Fruit fly (Drosophila melanogaster) whole organism, wandering third instar larva: ENCODE measurements around the gene CG4592.
A peak's percentile ranks its signal among the peaks of the same experiment; 100 is the strongest.

Experiments
- Abd-B ChIP-seq: fragments of >200 bp; optimal IDR thresholded peaks from 2 replicates; lab custom pipeline; 2017; ENCODE audit warnings: missing biosample characterization, missing genetic modification characterization
- Dfd ChIP-seq: fragments of >200 bp; optimal IDR thresholded peaks from 2 replicates; lab custom pipeline; 2017; ENCODE audit warnings: missing biosample characterization, missing genetic modification characterization
- Dif ChIP-seq: fragments of 200-275, 200-300 bp; sonication (Bioruptor generic); optimal IDR thresholded peaks from 2 replicates; lab custom pipeline; 2018; ENCODE audit warnings: missing biosample characterization, missing genetic modification characterization; ENCODE audit not compliant: partially characterized antibody
- Jra ChIP-seq: sonication (Bioruptor generic); optimal IDR thresholded peaks from 2 replicates; lab custom pipeline; 2016; ENCODE audit warnings: missing biosample characterization, missing genetic modification characterization
- fru ChIP-seq: fragments of 200-800 bp; sonication (Bioruptor generic); optimal IDR thresholded peaks from 3 replicates; lab custom pipeline; 2016; ENCODE audit warnings: missing biosample characterization, mild to moderate bottlenecking, missing genetic modification characterization
- h ChIP-seq: fragments of 200-800 bp; sonication (Bioruptor generic); optimal IDR thresholded peaks from 3 replicates; lab custom pipeline; 2016; ENCODE audit warnings: missing biosample characterization, mild to moderate bottlenecking, missing genetic modification characterization
- pan ChIP-seq: fragments of >200 bp; optimal IDR thresholded peaks from 2 replicates; lab custom pipeline; 2017
- sv ChIP-seq: fragments of 200-800 bp; sonication (Bioruptor generic); optimal IDR thresholded peaks from 3 replicates; lab custom pipeline; 2016; ENCODE audit warnings: missing biosample characterization, missing genetic modification characterization

DNA sequence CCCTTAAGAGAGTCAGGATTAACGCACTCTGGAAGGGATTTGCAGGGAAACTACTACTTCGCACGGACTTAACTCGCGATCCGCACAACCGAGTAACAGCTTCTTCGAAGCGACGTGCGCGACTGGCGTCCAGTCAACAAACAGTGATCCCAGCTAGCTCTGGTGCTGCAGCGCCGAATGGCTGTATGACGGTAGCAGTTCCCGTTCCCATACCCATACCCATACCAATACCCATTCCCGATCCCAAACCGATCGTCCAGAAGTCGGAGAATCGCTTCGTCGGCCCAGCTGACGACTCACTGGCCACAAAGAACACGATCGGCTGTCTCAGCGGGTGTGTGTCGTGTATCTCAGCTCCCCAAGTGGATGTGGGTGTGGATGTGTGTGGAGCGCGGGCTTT lies 25.8 kb downstream of the CG4592 start, which contains the start of gene CG5853:
- TF ChIP-seq Dif (GFP tag; lab: Kevin White, UChicago) = peak; percentile 87
- peak; percentile 25 for TF ChIP-seq Jra (GFP tag; lab: Kevin White, UChicago)
- no peak for TF ChIP-seq pan (lab: Kevin White, UChicago)
- TF ChIP-seq sv (GFP tag; lab: Kevin White, UChicago) = no peak
- no peak for TF ChIP-seq Dfd (GFP tag; lab: Kevin White, UChicago)
- peak; percentile 73 for TF ChIP-seq h
- no peak for TF ChIP-seq Abd-B
- peak; percentile 52 for TF ChIP-seq fru (GFP tag; lab: Kevin White, UChicago)
